Worm (Caenorhabditis elegans) whole organism, L1 larva: ENCODE data around the gene kin-34.

ENCODE experiments used
- blmp-1 ChIP-seq: fragments of 150-350 bp; optimal IDR thresholded peaks from 2 replicates; lab custom pipeline; 2014; ENCODE audit warnings: missing biosample characterization, missing genetic modification characterization
- elt-3 ChIP-seq, 6 experiments: fragments of 150-350 bp in 1 of 6; sonication (generic microtip); optimal IDR thresholded peaks; 2 replicates each; lab custom pipeline; 2017 to 2018; ENCODE audit warnings: missing biosample characterization in 6 of 6, missing genetic modification characterization in 6 of 6, inconsistent platforms in 1 of 6
- fkh-8 ChIP-seq: sonication (generic microtip); optimal IDR thresholded peaks from 2 replicates; lab custom pipeline; 2016; ENCODE audit warnings: mild to moderate bottlenecking, missing genetic modification characterization, missing compliant biosample characterization
- fos-1 ChIP-seq: fragments of 150-350 bp; optimal IDR thresholded peaks from 2 replicates; lab custom pipeline; 2014; ENCODE audit warnings: missing biosample characterization, missing genetic modification characterization
- jun-1 ChIP-seq: fragments of 150-350 bp; optimal IDR thresholded peaks from 2 replicates; lab custom pipeline; 2014; ENCODE audit warnings: missing biosample characterization, missing genetic modification reagents, missing genetic modification characterization
- mep-1 ChIP-seq: fragments of 150-350 bp; optimal IDR thresholded peaks from 2 replicates; lab custom pipeline; 2014; ENCODE audit warnings: missing biosample characterization, missing genetic modification characterization
- nhr-12 ChIP-seq: sonication (generic microtip); optimal IDR thresholded peaks from 2 replicates; lab custom pipeline; 2017; ENCODE audit warnings: missing biosample characterization, missing genetic modification characterization
- nhr-28 ChIP-seq: fragments of 150-350 bp; optimal IDR thresholded peaks from 2 replicates; lab custom pipeline; 2014; ENCODE audit warnings: missing biosample characterization, missing genetic modification characterization
- skn-1 ChIP-seq: fragments of 150-350 bp; optimal IDR thresholded peaks from 2 replicates; lab custom pipeline; 2014; ENCODE audit warnings: missing biosample characterization, missing genetic modification characterization
- snpc-4 ChIP-seq: fragments of 150-350 bp; optimal IDR thresholded peaks from 2 replicates; lab custom pipeline; 2014; ENCODE audit warnings: missing biosample characterization, missing genetic modification characterization
- unc-62 ChIP-seq: fragments of 150-350 bp; optimal IDR thresholded peaks from 2 replicates; lab custom pipeline; 2014; ENCODE audit warnings: missing biosample characterization, missing genetic modification reagents, missing genetic modification characterization
- unc-86 ChIP-seq: sonication (generic microtip); optimal IDR thresholded peaks from 2 replicates; lab custom pipeline; 2016; ENCODE audit warnings: missing genetic modification characterization, missing compliant biosample characterization
- zip-4 ChIP-seq: fragments of 200-800 bp; sonication (Bioruptor generic); optimal IDR thresholded peaks from 2 replicates; lab custom pipeline; 2018; ENCODE audit warnings: mild to moderate bottlenecking, missing genetic modification characterization, moderate library complexity, missing compliant biosample characterization

DNA sequence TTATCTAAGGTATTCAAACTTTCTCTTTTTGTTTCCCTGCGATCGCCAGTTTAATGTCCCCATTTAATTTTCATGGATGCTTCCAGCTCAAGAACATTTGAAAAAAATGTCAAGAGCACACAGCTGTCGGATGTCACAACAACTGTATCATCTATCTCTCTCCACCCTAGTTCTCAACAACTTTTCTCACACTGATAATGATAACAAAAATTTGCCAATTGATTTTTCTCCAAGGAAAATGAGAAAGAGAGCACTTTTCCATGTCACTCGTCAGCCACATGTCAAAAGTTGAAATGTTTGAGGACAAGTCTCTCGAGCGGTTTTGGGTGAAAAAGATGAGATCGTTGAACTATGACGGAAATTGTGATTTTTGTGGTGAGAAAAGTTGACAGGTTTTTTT, 35.1 kb upstream of the kin-34 start:
- no peak for TF ChIP-seq nhr-12 (tag; lab: Kevin White, UChicago)
- TF ChIP-seq snpc-4 (tag; lab: Kevin White, UChicago): no peak
- no peak for TF ChIP-seq nhr-28 (tag; lab: Kevin White, UChicago)
- TF ChIP-seq fkh-8: no peak
- TF ChIP-seq unc-62: no peak
- no peak for TF ChIP-seq fos-1
- TF ChIP-seq blmp-1 (tag; lab: Kevin White, UChicago): no peak
- no peak for TF ChIP-seq unc-86
- no peak for TF ChIP-seq elt-3 (tag; optimal IDR thresholded peaks at IDR 0.05; lab: Kevin White, UChicago)
- no peak for TF ChIP-seq jun-1
- no peak for TF ChIP-seq skn-1 (tag; lab: Kevin White, UChicago)
- no peak for TF ChIP-seq zip-4
- no peak for TF ChIP-seq mep-1
